Worm (Caenorhabditis elegans) whole organism, mixed stage, embryonic: ENCODE results near the gene F54E2.1.

Source experiments
- blmp-1 ChIP-seq: fragments of 150-350 bp; optimal IDR thresholded peaks from 2 replicates; lab custom pipeline; 2014; ENCODE audit warnings: missing biosample characterization, missing genetic modification characterization
- ceh-83 ChIP-seq: fragments of 200-800 bp; sonication (Bioruptor generic); optimal IDR thresholded peaks from 2 replicates; lab custom pipeline; 2018; ENCODE audit warnings: mild to moderate bottlenecking, missing genetic modification characterization, missing compliant biosample characterization
- drap-1 ChIP-seq: fragments of 200-800 bp; sonication (Bioruptor generic); optimal IDR thresholded peaks from 3 replicates; lab custom pipeline; 2018; ENCODE audit warnings: mild to moderate bottlenecking, missing genetic modification characterization, missing compliant biosample characterization
- ham-2 ChIP-seq: fragments of 200-800 bp; sonication (Bioruptor generic); optimal IDR thresholded peaks from 2 replicates; lab custom pipeline; 2018; ENCODE audit warnings: mild to moderate bottlenecking, missing genetic modification characterization, missing compliant biosample characterization
- lin-13 ChIP-seq: fragments of 150-350 bp; optimal IDR thresholded peaks from 2 replicates; lab custom pipeline; 2014; ENCODE audit warnings: missing biosample characterization, missing genetic modification characterization
- nhr-12 ChIP-seq: fragments of 150-350 bp; optimal IDR thresholded peaks from 2 replicates; lab custom pipeline; 2014; ENCODE audit warnings: missing biosample characterization, missing genetic modification characterization
- nhr-237 ChIP-seq: fragments of 150-350 bp; optimal IDR thresholded peaks from 2 replicates; lab custom pipeline; 2014; ENCODE audit warnings: missing biosample characterization, missing genetic modification characterization
- nhr-76 ChIP-seq: sonication (generic microtip); optimal IDR thresholded peaks from 2 replicates; lab custom pipeline; 2017; ENCODE audit warnings: missing biosample characterization, missing genetic modification characterization
- pha-4 ChIP-seq: fragments of 150-350 bp; optimal IDR thresholded peaks from 2 replicates; lab custom pipeline; 2018; ENCODE audit warnings: missing biosample characterization, missing genetic modification reagents, missing genetic modification characterization
- sem-2 ChIP-seq: fragments of 200-800 bp; sonication (Bioruptor generic); optimal IDR thresholded peaks from 2 replicates; lab custom pipeline; 2018; ENCODE audit warnings: mild to moderate bottlenecking, missing genetic modification characterization, missing compliant biosample characterization
- tbx-8 ChIP-seq: fragments of 200-800 bp; sonication (Bioruptor generic); optimal IDR thresholded peaks from 2 replicates; lab custom pipeline; 2018; ENCODE audit warnings: mild to moderate bottlenecking, missing genetic modification characterization, moderate library complexity, missing compliant biosample characterization
- unc-120 ChIP-seq: sonication (generic microtip); optimal IDR thresholded peaks from 2 replicates; lab custom pipeline; 2017; ENCODE audit warnings: missing genetic modification characterization, missing compliant biosample characterization; ENCODE audit not compliant: poor library complexity, severe bottlenecking
- unc-39 ChIP-seq: fragments of 150-350 bp; optimal IDR thresholded peaks from 2 replicates; lab custom pipeline; 2014; ENCODE audit warnings: missing biosample characterization, missing genetic modification characterization
- unc-62 ChIP-seq: fragments of 150-350 bp; optimal IDR thresholded peaks from 2 replicates; lab custom pipeline; 2014; ENCODE audit warnings: missing biosample characterization, missing genetic modification reagents, missing genetic modification characterization

DNA sequence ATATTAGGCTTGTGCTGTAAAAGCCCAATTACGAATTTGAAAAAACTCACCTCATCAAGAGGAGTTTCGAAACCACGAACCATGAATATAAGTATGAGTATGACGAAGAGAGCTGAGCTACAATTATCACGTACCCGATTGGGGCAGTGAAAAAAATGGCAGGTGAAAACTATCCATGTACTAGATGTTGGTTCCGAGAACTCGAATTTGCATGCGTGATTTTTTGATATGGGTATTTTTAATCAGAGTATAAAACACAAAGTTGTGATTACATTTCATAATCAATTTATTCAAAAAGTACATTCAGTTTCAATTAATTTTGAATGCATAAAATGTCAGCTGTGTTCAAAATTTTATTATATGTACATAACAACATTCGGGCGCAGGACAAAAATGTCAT, 3.7 kb downstream of the F54E2.1 start, which contains the start of gene F54E2.9:
- TF ChIP-seq nhr-237 (no peak), blmp-1 (tag; lab: Kevin White, UChicago) (no peak), drap-1 (GFP tag; lab: Kevin White, UChicago) (no peak), ceh-83 (GFP tag; lab: Kevin White, UChicago) (no peak), ham-2 (no peak), nhr-12 (tag; lab: Kevin White, UChicago) (no peak), tbx-8 (GFP tag; lab: Kevin White, UChicago) (no peak), unc-62 (no peak), unc-120 (tag; lab: Kevin White, UChicago) (no peak), pha-4 (no peak), lin-13 (no peak), unc-39 (tag; lab: Kevin White, UChicago) (no peak), sem-2 (GFP tag; lab: Kevin White, UChicago) (no peak), nhr-76 (tag; lab: Kevin White, UChicago) (no peak)
